Worm (Caenorhabditis elegans) whole organism, young adult: ENCODE measurements around the gene hmg-1.2.

Source experiments
- F10E7.11 ChIP-seq: sonication (generic microtip); optimal IDR thresholded peaks from 2 replicates; lab custom pipeline; 2017; ENCODE audit warnings: mild to moderate bottlenecking, missing genetic modification characterization, moderate library complexity, missing compliant biosample characterization
- F22D6.2 ChIP-seq: sonication (generic microtip); optimal IDR thresholded peaks from 2 replicates; lab custom pipeline; 2016; ENCODE audit warnings: mild to moderate bottlenecking, missing genetic modification characterization, missing compliant biosample characterization
- F37B4.10 ChIP-seq: fragments of 200-800 bp; sonication (Bioruptor generic); IDR thresholded peaks from 2 replicates; pipeline ENCODE4 v1.3.6; 2022; ENCODE audit warnings: missing genetic modification characterization, missing compliant biosample characterization
- F39B2.1 ChIP-seq: fragments of 200-800 bp; sonication (Bioruptor generic); IDR thresholded peaks from 2 replicates; pipeline ENCODE4 v1.3.6; 2022; ENCODE audit warnings: missing genetic modification reagents, missing genetic modification characterization, missing compliant biosample characterization
- F49E8.2 ChIP-seq: sonication (generic microtip); optimal IDR thresholded peaks from 3 replicates; lab custom pipeline; 2017; ENCODE audit warnings: missing genetic modification characterization, mild to moderate bottlenecking, missing compliant biosample characterization, antibody characterized with exemption, moderate library complexity; ENCODE audit not compliant: insufficient read depth
- F57C9.4 ChIP-seq: sonication (generic microtip); optimal IDR thresholded peaks from 2 replicates; lab custom pipeline; 2017; ENCODE audit warnings: mild to moderate bottlenecking, missing genetic modification characterization, missing compliant biosample characterization
- K11D2.4 ChIP-seq: fragments of 200-800 bp; sonication (Bioruptor generic); IDR thresholded peaks from 2 replicates; pipeline ENCODE4 v1.3.6; 2022; ENCODE audit warnings: missing genetic modification reagents, missing genetic modification characterization, missing compliant biosample characterization
- T26A5.8 ChIP-seq: sonication (generic microtip); optimal IDR thresholded peaks from 2 replicates; lab custom pipeline; 2016; ENCODE audit warnings: missing genetic modification characterization, missing compliant biosample characterization
- Y79H2A.3 ChIP-seq: fragments of 200-800 bp; sonication (Bioruptor generic); conservative IDR thresholded peaks from 2 replicates; pipeline ENCODE4 v1.3.6; 2022; ENCODE audit warnings: missing genetic modification reagents, missing genetic modification characterization, missing compliant biosample characterization
- aptf-3 ChIP-seq: fragments of 200-800 bp; sonication (Bioruptor generic); IDR thresholded peaks from 2 replicates; pipeline ENCODE4 v1.3.6; 2022; ENCODE audit warnings: missing genetic modification characterization, missing compliant biosample characterization
- athp-1 ChIP-seq: sonication (generic microtip); optimal IDR thresholded peaks from 2 replicates; lab custom pipeline; 2017; ENCODE audit warnings: mild to moderate bottlenecking, missing genetic modification characterization, missing compliant biosample characterization
- attf-6 ChIP-seq: fragments of 200-800 bp; sonication (Bioruptor generic); IDR thresholded peaks from 2 replicates; pipeline ENCODE4 v1.3.6; 2022; ENCODE audit warnings: missing genetic modification reagents, missing genetic modification characterization, missing compliant biosample characterization
- bed-2 ChIP-seq: fragments of 200-800 bp; sonication (Bioruptor generic); IDR thresholded peaks from 2 replicates; pipeline ENCODE4 v1.3.6; 2022; ENCODE audit warnings: missing genetic modification reagents, missing genetic modification characterization, missing compliant biosample characterization
- ceh-100 ChIP-seq: fragments of 200-800 bp; sonication (Bioruptor generic); IDR thresholded peaks from 2 replicates; pipeline ENCODE4 v1.3.6; 2022; ENCODE audit warnings: missing genetic modification reagents, missing genetic modification characterization, missing compliant biosample characterization
- ceh-79 ChIP-seq: sonication (generic microtip); optimal IDR thresholded peaks from 2 replicates; lab custom pipeline; 2017; ENCODE audit warnings: mild to moderate bottlenecking, missing genetic modification characterization, missing compliant biosample characterization
- chd-7 ChIP-seq: sonication (generic microtip); optimal IDR thresholded peaks from 2 replicates; lab custom pipeline; 2016; ENCODE audit warnings: mild to moderate bottlenecking, missing genetic modification characterization, moderate library complexity, missing compliant biosample characterization
- die-1 ChIP-seq: sonication (generic microtip); optimal IDR thresholded peaks from 2 replicates; lab custom pipeline; 2016; ENCODE audit warnings: missing genotype, mild to moderate bottlenecking, missing genetic modification characterization, missing compliant biosample characterization
- dox-1 ChIP-seq: fragments of 200-800 bp; sonication (Bioruptor generic); IDR thresholded peaks from 2 replicates; pipeline ENCODE4 v1.3.6; 2022; ENCODE audit warnings: missing genetic modification reagents, missing genetic modification characterization, missing compliant biosample characterization
- dpl-1 ChIP-seq: fragments of 150-350 bp; optimal IDR thresholded peaks from 2 replicates; lab custom pipeline; 2014; ENCODE audit warnings: missing biosample characterization, missing genetic modification reagents, missing genetic modification characterization
- efl-1 ChIP-seq: fragments of 150-350 bp; optimal IDR thresholded peaks from 2 replicates; lab custom pipeline; 2014; ENCODE audit warnings: missing biosample characterization, missing genetic modification reagents, missing genetic modification characterization
- ets-4 ChIP-seq: fragments of 200-800 bp; sonication (Bioruptor generic); optimal IDR thresholded peaks from 2 replicates; lab custom pipeline; 2018; ENCODE audit warnings: mild to moderate bottlenecking, missing genetic modification characterization, missing compliant biosample characterization
- hmg-1.2 ChIP-seq: fragments of 200-800 bp; sonication (Bioruptor generic); IDR thresholded peaks from 2 replicates; pipeline ENCODE4 v1.3.6; 2022; ENCODE audit warnings: missing genetic modification reagents, missing genetic modification characterization, missing compliant biosample characterization
- hrde-1 ChIP-seq: sonication (generic microtip); optimal IDR thresholded peaks from 2 replicates; lab custom pipeline; 2016; ENCODE audit warnings: missing genetic modification characterization, mild to moderate bottlenecking, missing compliant biosample characterization, moderate library complexity, missing genotype, missing genetic modification reagents, borderline replicate concordance
- lag-1 ChIP-seq: fragments of 200-800 bp; sonication (Bioruptor generic); IDR thresholded peaks from 2 replicates; pipeline ENCODE4 v1.3.6; 2022; ENCODE audit warnings: missing genetic modification reagents, missing genetic modification characterization, missing compliant biosample characterization
- lin-26 ChIP-seq: fragments of 200-800 bp; sonication (Bioruptor generic); IDR thresholded peaks from 2 replicates; pipeline ENCODE4 v1.3.6; 2022; ENCODE audit warnings: missing genetic modification reagents, missing genetic modification characterization, missing compliant biosample characterization
- lin-40 ChIP-seq: sonication (generic microtip); optimal IDR thresholded peaks from 2 replicates; lab custom pipeline; 2016; ENCODE audit warnings: missing genetic modification characterization, mild to moderate bottlenecking, missing compliant biosample characterization, missing genotype, missing genetic modification reagents
- lin-54 ChIP-seq: fragments of 200-800 bp; sonication (Bioruptor generic); optimal IDR thresholded peaks from 2 replicates; lab custom pipeline; 2018; ENCODE audit warnings: mild to moderate bottlenecking, missing genetic modification characterization, missing compliant biosample characterization
- lir-1 ChIP-seq: fragments of 200-800 bp; sonication (Bioruptor generic); conservative IDR thresholded peaks from 2 replicates; pipeline ENCODE4 v1.3.6; 2022; ENCODE audit warnings: missing genetic modification reagents, missing genetic modification characterization, missing compliant biosample characterization
- lsl-1 ChIP-seq: fragments of 200-800 bp; sonication (Bioruptor generic); optimal IDR thresholded peaks from 2 replicates; lab custom pipeline; 2018; ENCODE audit warnings: mild to moderate bottlenecking, missing genetic modification characterization, moderate library complexity, missing compliant biosample characterization
- lsy-27 ChIP-seq: sonication (generic microtip); optimal IDR thresholded peaks from 2 replicates; lab custom pipeline; 2017; ENCODE audit warnings: missing genetic modification characterization, mild to moderate bottlenecking, missing compliant biosample characterization, antibody characterized with exemption, missing genotype, borderline replicate concordance; ENCODE audit not compliant: insufficient read depth
- madf-6 ChIP-seq: fragments of 200-800 bp; sonication (Bioruptor generic); IDR thresholded peaks from 2 replicates; pipeline ENCODE4 v1.3.6; 2022; ENCODE audit warnings: missing genetic modification reagents, missing genetic modification characterization, missing compliant biosample characterization
- mes-4 ChIP-seq: sonication (generic microtip); optimal IDR thresholded peaks from 2 replicates; lab custom pipeline; 2016; ENCODE audit warnings: missing genotype, missing genetic modification characterization, missing compliant biosample characterization
- nfya-2 ChIP-seq: fragments of 200-800 bp; sonication (Bioruptor generic); IDR thresholded peaks from 2 replicates; pipeline ENCODE4 v1.3.6; 2022; ENCODE audit warnings: missing genetic modification reagents, missing genetic modification characterization, missing compliant biosample characterization
- nfyb-1 ChIP-seq: fragments of 200-800 bp; sonication (Bioruptor generic); IDR thresholded peaks from 2 replicates; pipeline ENCODE4 v1.3.6; 2022; ENCODE audit warnings: missing genetic modification reagents, missing genetic modification characterization, missing compliant biosample characterization
- nhr-90 ChIP-seq: sonication (generic microtip); optimal IDR thresholded peaks from 2 replicates; lab custom pipeline; 2016; ENCODE audit warnings: missing genotype, mild to moderate bottlenecking, missing genetic modification characterization, missing compliant biosample characterization
- pbrm-1 ChIP-seq: fragments of 200-800 bp; sonication (Bioruptor generic); IDR thresholded peaks from 2 replicates; pipeline ENCODE4 v1.3.6; 2022; ENCODE audit warnings: missing genetic modification reagents, missing genetic modification characterization, missing compliant biosample characterization
- rpc-1 ChIP-seq, 2 experiments: fragments of 150-350 bp in 1 of 2; sonication (generic microtip) in 1 of 2; optimal IDR thresholded peaks; 2 replicates each; lab custom pipeline; 2014 to 2018; ENCODE audit warnings: missing biosample characterization in 1 of 2, missing genetic modification characterization in 1 of 2, missing genetic modification reagents in 1 of 2, missing genotype in 1 of 2
- unc-130 ChIP-seq: sonication (generic microtip); optimal IDR thresholded peaks from 2 replicates; lab custom pipeline; 2016; ENCODE audit warnings: missing genetic modification reagents, missing genetic modification characterization, missing compliant biosample characterization
- ztf-26 ChIP-seq: sonication (generic microtip); optimal IDR thresholded peaks from 2 replicates; lab custom pipeline; 2017; ENCODE audit warnings: missing genetic modification characterization, missing compliant biosample characterization

The hmg-1.2 gene

ce11 chrIII:6303114-6303647 lies 23.0 kb downstream of the hmg-1.2 start, which contains the start of gene F47D12.9 (continued):
- no peak for TF ChIP-seq hrde-1 (tag; lab: Kevin White, UChicago)
- TF ChIP-seq nhr-90 (tag; lab: Kevin White, UChicago), result no peak
- no peak for TF ChIP-seq lir-1
- TF ChIP-seq nfyb-1, result peak; percentile 48; the same call in 1 of the 2 replicates
- peak; percentile 81 for TF ChIP-seq lin-40 (tag; lab: Kevin White, UChicago)
- no peak for TF ChIP-seq aptf-3 (GFP tag; lab: Robert Waterston, UW)
- no peak for TF ChIP-seq T26A5.8 (tag; lab: Kevin White, UChicago)
- TF ChIP-seq hmg-1.2 (GFP tag; lab: Robert Waterston, UW), result peak; percentile 89
- no peak for TF ChIP-seq attf-6 (GFP tag; lab: Robert Waterston, UW)
- TF ChIP-seq ceh-100 (GFP tag; lab: Robert Waterston, UW), result no peak
- TF ChIP-seq ceh-79 (tag; lab: Kevin White, UChicago), result no peak
- TF ChIP-seq dox-1, result peak; percentile 62; the same call in 1 of the 2 replicates
- no peak for TF ChIP-seq Y79H2A.3 (GFP tag; lab: Robert Waterston, UW)
- no peak for TF ChIP-seq F10E7.11 (tag; lab: Kevin White, UChicago)
- no peak for TF ChIP-seq mes-4
- peak; percentile 60 for TF ChIP-seq ztf-26 (tag; lab: Kevin White, UChicago)
- TF ChIP-seq athp-1, result no peak
- TF ChIP-seq lsy-27 (tag; lab: Kevin White, UChicago), result no peak
- no peak for TF ChIP-seq F49E8.2 (tag; lab: Kevin White, UChicago)
- TF ChIP-seq efl-1 (GFP tag; lab: Kevin White, UChicago), result no peak
- TF ChIP-seq K11D2.4 (GFP tag; lab: Robert Waterston, UW), result peak; percentile 47; the same call in 1 of the 2 replicates
- no peak for TF ChIP-seq nfya-2 (GFP tag; lab: Robert Waterston, UW)
- peak; percentile 14 for TF ChIP-seq chd-7
- no peak for TF ChIP-seq F39B2.1 (GFP tag; lab: Robert Waterston, UW)
- no peak for TF ChIP-seq lsl-1
- no peak for TF ChIP-seq bed-2
- 0 out of 2 replicates have a peak, but pooled peaks have one; percentile 8 for TF ChIP-seq madf-6 (GFP tag; lab: Robert Waterston, UW)
- no peak for TF ChIP-seq die-1 (tag; lab: Kevin White, UChicago)
- no peak for TF ChIP-seq rpc-1 (optimal IDR thresholded peaks at IDR 0.05; lab: Kevin White, UChicago)
- TF ChIP-seq rpc-1 (tag; optimal IDR thresholded peaks at IDR 0.05; lab: Kevin White, UChicago), result no peak
- no peak for TF ChIP-seq F57C9.4 (tag; lab: Kevin White, UChicago)
- TF ChIP-seq lin-26 (GFP tag; lab: Robert Waterston, UW), result 0 out of 2 replicates have a peak, but pooled peaks have one; percentile 38
- no peak for TF ChIP-seq unc-130 (GFP tag; lab: Kevin White, UChicago)
- peak; percentile 30 for TF ChIP-seq F22D6.2 (tag; lab: Kevin White, UChicago)
- TF ChIP-seq F37B4.10 (GFP tag; lab: Robert Waterston, UW), result no peak
- TF ChIP-seq pbrm-1, result 0 out of 2 replicates have a peak, but pooled peaks have one; percentile 46
- TF ChIP-seq ets-4, result no peak

DNA sequence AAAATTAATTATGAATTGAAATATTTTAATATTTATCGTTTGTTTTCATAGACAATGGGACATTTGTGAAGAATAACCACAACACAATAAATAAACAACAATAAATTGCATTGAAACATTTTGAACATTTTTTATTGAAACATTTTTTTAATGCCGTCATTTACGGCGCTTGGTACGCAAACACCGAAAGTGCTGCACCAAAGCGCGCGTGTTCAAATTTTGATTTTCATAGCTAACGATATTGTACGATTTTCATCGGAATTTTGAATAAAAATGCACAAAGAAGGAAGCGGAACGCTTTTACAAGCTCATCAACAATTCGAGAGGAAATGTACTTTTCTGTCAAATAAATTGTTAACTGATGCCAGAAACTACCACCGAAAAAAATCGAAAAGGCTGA lies 23.6 kb downstream of the hmg-1.2 start:
- TF ChIP-seq lin-54 (GFP tag; lab: Kevin White, UChicago) (peak; percentile 16), lag-1 (GFP tag; lab: Robert Waterston, UW) (no peak), dpl-1 (GFP tag; lab: Kevin White, UChicago) (peak; percentile 2)
